Fruit fly (Drosophila melanogaster) whole organism, embryonic: ENCODE data around the gene CG14913.

Source experiments
- Atf-2 ChIP-seq: fragments of 200-800 bp; sonication (Bioruptor generic); optimal IDR thresholded peaks from 2 replicates; lab custom pipeline; 2016; ENCODE audit warnings: missing biosample characterization, missing genetic modification characterization
- Atf3 ChIP-seq: fragments of 200-800 bp; sonication (Bioruptor generic); optimal IDR thresholded peaks from 3 replicates; lab custom pipeline; 2016; ENCODE audit warnings: missing biosample characterization, missing genetic modification characterization
- CG11696 ChIP-seq: fragments of 200-800 bp; sonication (Bioruptor generic); IDR thresholded peaks from 2 replicates; pipeline ENCODE4 v1.3.6; 2022; ENCODE audit warnings: missing biosample characterization, missing genetic modification characterization
- CG12104 ChIP-seq: fragments of 200-800 bp; sonication (Bioruptor generic); optimal IDR thresholded peaks from 3 replicates; lab custom pipeline; 2016; ENCODE audit warnings: missing biosample characterization, missing genetic modification characterization
- CG12769 ChIP-seq: fragments of 200-800 bp; sonication (Bioruptor generic); optimal IDR thresholded peaks from 2 replicates; lab custom pipeline; 2019; ENCODE audit warnings: missing biosample characterization, mild to moderate bottlenecking, missing genetic modification characterization, moderate library complexity
- CG14050 ChIP-seq: fragments of 200-800 bp; sonication (Bioruptor generic); IDR thresholded peaks from 3 replicates; pipeline ENCODE4 v1.3.6; 2022; ENCODE audit warnings: missing biosample characterization, missing genetic modification characterization
- CG1529 ChIP-seq: fragments of 200-800 bp; sonication (Bioruptor generic); optimal IDR thresholded peaks from 3 replicates; lab custom pipeline; 2018; ENCODE audit warnings: missing biosample characterization, missing genetic modification characterization
- CG16813 ChIP-seq: fragments of 200-800 bp; sonication (Bioruptor generic); IDR thresholded peaks from 3 replicates; pipeline ENCODE4 v1.3.6; 2022; ENCODE audit warnings: missing biosample characterization, missing genetic modification characterization; ENCODE audit not compliant: partially characterized antibody
- CG17186 ChIP-seq: fragments of 200-800 bp; sonication (Bioruptor generic); optimal IDR thresholded peaks from 3 replicates; lab custom pipeline; 2017; ENCODE audit warnings: missing biosample characterization, missing genetic modification reagents, missing genetic modification characterization
- CG17829 ChIP-seq: fragments of 200-800 bp; optimal IDR thresholded peaks from 2 replicates; lab custom pipeline; 2019; ENCODE audit warnings: missing biosample characterization, mild to moderate bottlenecking, missing genetic modification characterization, moderate library complexity
- CG18262 ChIP-seq: fragments of 200-800 bp; optimal IDR thresholded peaks from 3 replicates; lab custom pipeline; 2019; ENCODE audit warnings: missing biosample characterization, mild to moderate bottlenecking, missing genetic modification characterization, moderate library complexity
- CG18476 ChIP-seq: fragments of 200-800 bp; sonication (Bioruptor generic); optimal IDR thresholded peaks from 2 replicates; lab custom pipeline; 2016; ENCODE audit warnings: missing biosample characterization, mild to moderate bottlenecking, missing genetic modification characterization
- CG2199 ChIP-seq: fragments of 200-800 bp; sonication (Bioruptor generic); IDR thresholded peaks from 3 replicates; pipeline ENCODE4 v1.3.6; 2022; ENCODE audit warnings: missing biosample characterization, missing genetic modification characterization
- CG30403 ChIP-seq: fragments of 200-800 bp; sonication (Bioruptor generic); optimal IDR thresholded peaks from 3 replicates; lab custom pipeline; 2016; ENCODE audit warnings: missing biosample characterization, missing genetic modification characterization
- CG31224 ChIP-seq: fragments of 200-800 bp; sonication (Bioruptor generic); IDR thresholded peaks from 2 replicates; pipeline ENCODE4 v1.3.6; 2022; ENCODE audit warnings: missing biosample characterization, missing genetic modification characterization
- CG4282 ChIP-seq: fragments of 200-800 bp; sonication (Bioruptor generic); optimal IDR thresholded peaks from 2 replicates; lab custom pipeline; 2016; ENCODE audit warnings: missing biosample characterization, missing genetic modification characterization
- CG4360 ChIP-seq: fragments of 200-800 bp; sonication (Bioruptor generic); IDR thresholded peaks from 2 replicates; pipeline ENCODE4 v1.3.6; 2022; ENCODE audit warnings: missing biosample characterization, missing genetic modification characterization
- CG6683 ChIP-seq: fragments of 200-800 bp; sonication (Bioruptor generic); optimal IDR thresholded peaks from 2 replicates; lab custom pipeline; 2017; ENCODE audit warnings: missing biosample characterization, mild to moderate bottlenecking, missing genetic modification characterization, missing genetic modification reagents
- CG6813 ChIP-seq: fragments of 200-800 bp; sonication (Bioruptor generic); optimal IDR thresholded peaks from 2 replicates; lab custom pipeline; 2017; ENCODE audit warnings: missing biosample characterization, missing genetic modification characterization, mild to moderate bottlenecking, moderate library complexity, missing genetic modification reagents
- D19A ChIP-seq: fragments of 200-800 bp; optimal IDR thresholded peaks from 3 replicates; lab custom pipeline; 2019; ENCODE audit warnings: missing biosample characterization, mild to moderate bottlenecking, missing genetic modification characterization, moderate library complexity
- Dp ChIP-seq: fragments of 200-800 bp; sonication (Bioruptor generic); optimal IDR thresholded peaks from 2 replicates; lab custom pipeline; 2018; ENCODE audit warnings: missing biosample characterization, mild to moderate bottlenecking, missing genetic modification characterization, moderate library complexity
- Dref ChIP-seq: fragments of 200-800 bp; sonication (Bioruptor generic); IDR thresholded peaks from 2 replicates; pipeline ENCODE4 v1.3.6; 2022; ENCODE audit warnings: missing biosample characterization, missing genetic modification characterization
- Fer1 ChIP-seq: fragments of 200-800 bp; sonication (Bioruptor generic); optimal IDR thresholded peaks from 2 replicates; lab custom pipeline; 2017; ENCODE audit warnings: missing biosample characterization, mild to moderate bottlenecking, missing genetic modification characterization
- Fer3 ChIP-seq: fragments of 200-800 bp; sonication (Bioruptor generic); optimal IDR thresholded peaks from 2 replicates; lab custom pipeline; 2018; ENCODE audit warnings: missing biosample characterization, mild to moderate bottlenecking, missing genetic modification characterization, moderate library complexity
- HmgD ChIP-seq: fragments of 200-800 bp; sonication (Bioruptor generic); optimal IDR thresholded peaks from 3 replicates; lab custom pipeline; 2016; ENCODE audit warnings: missing biosample characterization, missing genetic modification characterization
- HmgZ ChIP-seq: fragments of 200-800 bp; sonication (Bioruptor generic); optimal IDR thresholded peaks from 2 replicates; lab custom pipeline; 2018; ENCODE audit warnings: missing biosample characterization, mild to moderate bottlenecking, missing genetic modification characterization
- Hmx ChIP-seq: fragments of 200-800 bp; sonication (Bioruptor generic); optimal IDR thresholded peaks from 2 replicates; lab custom pipeline; 2016; ENCODE audit warnings: missing biosample characterization, missing genetic modification characterization
- Nf-YB ChIP-seq: fragments of 200-800 bp; sonication (Bioruptor generic); optimal IDR thresholded peaks from 3 replicates; lab custom pipeline; 2019; ENCODE audit warnings: missing biosample characterization, mild to moderate bottlenecking, missing genetic modification characterization, moderate library complexity
- Sox102F ChIP-seq: fragments of 200-800 bp; sonication (Bioruptor generic); optimal IDR thresholded peaks from 2 replicates; lab custom pipeline; 2018; ENCODE audit warnings: missing biosample characterization, mild to moderate bottlenecking, missing genetic modification characterization, moderate library complexity
- Ssrp ChIP-seq: fragments of 200-800 bp; sonication (Bioruptor generic); optimal IDR thresholded peaks from 2 replicates; lab custom pipeline; 2018; ENCODE audit warnings: missing biosample characterization, mild to moderate bottlenecking, missing genetic modification characterization, moderate library complexity
- abd-A ChIP-seq: fragments of 200-800 bp; sonication (Bioruptor generic); optimal IDR thresholded peaks from 3 replicates; lab custom pipeline; 2019; ENCODE audit warnings: missing biosample characterization, mild to moderate bottlenecking, missing genetic modification characterization, moderate library complexity
- cg ChIP-seq: fragments of 200-800 bp; sonication (Bioruptor generic); optimal IDR thresholded peaks from 3 replicates; lab custom pipeline; 2019; ENCODE audit warnings: missing biosample characterization, mild to moderate bottlenecking, missing genetic modification characterization, moderate library complexity
- croc ChIP-seq: fragments of 200-800 bp; sonication (Bioruptor generic); conservative IDR thresholded peaks from 3 replicates; pipeline ENCODE4 v1.3.6; 2022; ENCODE audit warnings: missing biosample characterization, missing genetic modification characterization
- crp ChIP-seq, 2 experiments: fragments of 200-800 bp; sonication (Bioruptor generic); optimal IDR thresholded peaks; 2 replicates in 1 of 2; 3 replicates in 1 of 2; lab custom pipeline; 2017; ENCODE audit warnings: missing biosample characterization in 2 of 2, missing genetic modification characterization in 2 of 2, mild to moderate bottlenecking in 1 of 2, moderate library complexity in 1 of 2
- emc ChIP-seq: fragments of 200-800 bp; sonication (Bioruptor generic); optimal IDR thresholded peaks from 2 replicates; lab custom pipeline; 2016; ENCODE audit warnings: missing biosample characterization, missing genetic modification characterization
- eve ChIP-seq, 2 experiments: fragments of >200 bp; optimal IDR thresholded peaks; 2 replicates each; lab custom pipeline; 2017; ENCODE audit warnings: missing biosample characterization in 2 of 2, missing genetic modification characterization in 2 of 2
- fd64A ChIP-seq: fragments of 200-800 bp; sonication (Bioruptor generic); optimal IDR thresholded peaks from 3 replicates; lab custom pipeline; 2018; ENCODE audit warnings: missing biosample characterization, mild to moderate bottlenecking, missing genetic modification characterization
- grn ChIP-seq: fragments of 200-800 bp; sonication (Bioruptor generic); optimal IDR thresholded peaks from 3 replicates; lab custom pipeline; 2017; ENCODE audit warnings: missing biosample characterization, missing genetic modification characterization
- her ChIP-seq: fragments of 200-800 bp; sonication (Bioruptor generic); optimal IDR thresholded peaks from 2 replicates; lab custom pipeline; 2016; ENCODE audit warnings: missing biosample characterization, missing genetic modification characterization
- kay ChIP-seq: fragments of 200-800 bp; sonication (Bioruptor generic); optimal IDR thresholded peaks from 2 replicates; lab custom pipeline; 2016; ENCODE audit warnings: missing biosample characterization, missing genetic modification characterization
- luna ChIP-seq: fragments of 200-800 bp; sonication (Bioruptor generic); optimal IDR thresholded peaks from 2 replicates; lab custom pipeline; 2016; ENCODE audit warnings: missing biosample characterization, missing genetic modification characterization
- nau ChIP-seq: fragments of 200-800 bp; sonication (Bioruptor generic); optimal IDR thresholded peaks from 3 replicates; lab custom pipeline; 2017; ENCODE audit warnings: missing biosample characterization, mild to moderate bottlenecking, missing genetic modification characterization, missing genetic modification reagents
- nerfin-2 ChIP-seq: fragments of 200-800 bp; sonication (Bioruptor generic); IDR thresholded peaks from 2 replicates; pipeline ENCODE4 v1.3.6; 2022; ENCODE audit warnings: missing biosample characterization, missing genetic modification characterization; ENCODE audit not compliant: partially characterized antibody
- pan ChIP-seq, 4 experiments: fragments of >200 bp in 3 of 4; fragments of 200-800 bp in 1 of 4; sonication (Bioruptor generic) in 1 of 4; optimal IDR thresholded peaks in 3 of 4; IDR thresholded peaks in 1 of 4; 2 replicates each; pipeline versions ENCODE4 v1.3.6 to Lab custom; 2017 to 2022; ENCODE audit warnings: missing biosample characterization in 2 of 4, missing genetic modification characterization in 2 of 4, mixed read lengths in 1 of 4
- sd ChIP-seq: fragments of 200-800 bp; sonication (Bioruptor generic); optimal IDR thresholded peaks from 3 replicates; lab custom pipeline; 2018; ENCODE audit warnings: missing biosample characterization, mild to moderate bottlenecking, missing genetic modification characterization, moderate library complexity
- sima ChIP-seq: fragments of 200-800 bp; sonication (Bioruptor generic); optimal IDR thresholded peaks from 2 replicates; lab custom pipeline; 2016; ENCODE audit warnings: missing biosample characterization, missing genetic modification characterization
- slou ChIP-seq: fragments of 200-800 bp; sonication (Bioruptor generic); optimal IDR thresholded peaks from 3 replicates; lab custom pipeline; 2016; ENCODE audit warnings: missing biosample characterization, missing genetic modification characterization
- tgo ChIP-seq: fragments of 200-800 bp; sonication (Bioruptor generic); IDR thresholded peaks from 3 replicates; pipeline ENCODE4 v1.3.6; 2022; ENCODE audit warnings: missing biosample characterization, missing genetic modification characterization
- trem ChIP-seq: fragments of 200-800 bp; optimal IDR thresholded peaks from 3 replicates; lab custom pipeline; 2019; ENCODE audit warnings: missing biosample characterization, mild to moderate bottlenecking, missing genetic modification characterization, moderate library complexity
- wdn ChIP-seq: fragments of 200-800 bp; sonication (Bioruptor generic); IDR thresholded peaks from 2 replicates; pipeline ENCODE4 v1.3.6; 2022; ENCODE audit warnings: missing biosample characterization, missing genetic modification characterization
- z ChIP-seq: fragments of 200-800 bp; sonication (Bioruptor generic); IDR thresholded peaks from 3 replicates; pipeline ENCODE4 v1.3.6; 2022; ENCODE audit warnings: missing biosample characterization, missing genetic modification characterization

The CG14913 gene

DNA sequence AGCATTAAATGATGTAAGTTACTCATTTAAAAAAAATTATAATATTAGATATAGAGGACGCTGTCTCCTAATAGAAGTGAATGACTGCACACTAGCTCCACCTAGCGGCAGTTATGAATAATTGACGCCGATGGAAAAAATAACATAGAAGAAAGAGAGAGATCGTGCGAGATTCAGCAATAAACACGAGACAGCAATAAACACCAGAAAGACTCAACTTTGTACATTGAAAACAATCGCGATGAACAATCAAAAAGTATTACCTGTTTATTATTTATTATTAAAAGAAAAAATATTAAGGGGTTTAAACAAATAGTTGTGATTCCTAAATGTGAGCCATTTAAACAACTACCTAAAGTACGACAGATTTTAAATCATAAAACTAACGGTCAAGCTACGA is 30.7 kb upstream of the CG14913 start (continued):
- no peak for TF ChIP-seq CG1529
- peak; percentile 47 for TF ChIP-seq Fer1 (GFP tag; lab: Kevin White, UChicago)
- TF ChIP-seq CG18476 (GFP tag; lab: Kevin White, UChicago) = no peak
- TF ChIP-seq her (GFP tag; lab: Kevin White, UChicago) = no peak
- TF ChIP-seq Nf-YB (GFP tag; lab: Kevin White, UChicago) = no peak
- peak; percentile 68 for TF ChIP-seq CG11696 (GFP tag; lab: Robert Waterston, UW)
- no peak for TF ChIP-seq CG4282 (GFP tag; lab: Kevin White, UChicago)
- no peak for TF ChIP-seq abd-A (tag; lab: Kevin White, UChicago)
- no peak for TF ChIP-seq CG16813
- TF ChIP-seq CG30403 = no peak
- no peak for TF ChIP-seq Ssrp (tag; lab: Kevin White, UChicago)
- TF ChIP-seq eve (GFP tag; optimal IDR thresholded peaks at IDR 0.05; lab: Kevin White, UChicago) = no peak
- no peak for TF ChIP-seq HmgZ (tag; lab: Kevin White, UChicago)
- TF ChIP-seq CG4360 (GFP tag; lab: Robert Waterston, UW) = no peak
- TF ChIP-seq sd (tag; lab: Kevin White, UChicago) = no peak
- peak; percentile 93 for TF ChIP-seq z (GFP tag; lab: Robert Waterston, UW)
- TF ChIP-seq sima (GFP tag; lab: Kevin White, UChicago) = no peak
- TF ChIP-seq nerfin-2 (GFP tag; lab: Robert Waterston, UW) = no peak
- peak; percentile 42 for TF ChIP-seq Fer3
- TF ChIP-seq CG17186 (GFP tag; lab: Kevin White, UChicago) = no peak
- no peak for TF ChIP-seq kay (GFP tag; lab: Kevin White, UChicago)
- TF ChIP-seq CG12769 = no peak
- no peak for TF ChIP-seq grn (GFP tag; lab: Kevin White, UChicago)
- no peak for TF ChIP-seq HmgD (GFP tag; lab: Kevin White, UChicago)
- TF ChIP-seq CG2199 (GFP tag; lab: Robert Waterston, UW) = peak; percentile 82; the same call in 2 of the 3 replicates
- peak; percentile 69 for TF ChIP-seq CG18262 (tag; lab: Kevin White, UChicago)
- no peak for TF ChIP-seq Dref
- TF ChIP-seq D19A (tag; lab: Kevin White, UChicago) = no peak
- no peak for TF ChIP-seq CG6683
- no peak for TF ChIP-seq CG12104 (GFP tag; lab: Kevin White, UChicago)
- TF ChIP-seq wdn (GFP tag; lab: Robert Waterston, UW) = no peak
- no peak for TF ChIP-seq emc (GFP tag; lab: Kevin White, UChicago)
- no peak for TF ChIP-seq slou (GFP tag; lab: Kevin White, UChicago)
- TF ChIP-seq trem (tag; lab: Kevin White, UChicago) = peak; percentile 18
- no peak for TF ChIP-seq Atf3 (GFP tag; lab: Kevin White, UChicago)
- TF ChIP-seq CG31224 (GFP tag; lab: Robert Waterston, UW) = peak; percentile 25; the same call in 1 of the 2 replicates
- peak; percentile 67 for TF ChIP-seq CG17829 (tag; lab: Kevin White, UChicago)
- TF ChIP-seq Hmx (GFP tag; lab: Kevin White, UChicago) = no peak
- no peak for TF ChIP-seq pan (optimal IDR thresholded peaks at IDR 0.05; lab: Kevin White, UChicago)
- TF ChIP-seq pan (GFP tag; optimal IDR thresholded peaks at IDR 0.05 in 1 of 2, IDR thresholded peaks at IDR 0.05 in 1 of 2) = peak in 1 of 2 experiments; percentile 82
- peak; percentile 58 for TF ChIP-seq croc (GFP tag; lab: Robert Waterston, UW)
- TF ChIP-seq Atf-2 = no peak
- TF ChIP-seq luna = no peak
- no peak for TF ChIP-seq crp (GFP tag; optimal IDR thresholded peaks at IDR 0.05; lab: Kevin White, UChicago)
- TF ChIP-seq Sox102F (GFP tag; lab: Kevin White, UChicago) = no peak
- peak; percentile 34 for TF ChIP-seq CG6813
- TF ChIP-seq Dp (GFP tag; lab: Kevin White, UChicago) = no peak
- no peak for TF ChIP-seq tgo
- TF ChIP-seq fd64A = no peak
- no peak for TF ChIP-seq cg (GFP tag; lab: Kevin White, UChicago)
- TF ChIP-seq nau = no peak
- TF ChIP-seq CG14050 (GFP tag; lab: Robert Waterston, UW) = no peak
